Worm (Caenorhabditis elegans) whole organism, young adult: Measurements from ENCODE around the gene oac-42.

Experiments
- F22D6.2 ChIP-seq: sonication (generic microtip); optimal IDR thresholded peaks from 2 replicates; lab custom pipeline; 2016; ENCODE audit warnings: mild to moderate bottlenecking, missing genetic modification characterization, missing compliant biosample characterization
- ama-1 ChIP-seq, 3 experiments: fragments of 150-350 bp in 1 of 3; sonication (generic microtip) in 2 of 3; optimal IDR thresholded peaks; 2 replicates each; lab custom pipeline; 2014 to 2018; ENCODE audit warnings: missing biosample characterization in 2 of 3, missing genetic modification characterization in 2 of 3, missing genetic modification reagents in 2 of 3
- ceh-91 ChIP-seq: fragments of 200-800 bp; sonication (Bioruptor generic); IDR thresholded peaks from 2 replicates; pipeline ENCODE4 v1.3.6; 2022; ENCODE audit warnings: missing genetic modification reagents, missing genetic modification characterization, missing compliant biosample characterization
- madf-3 ChIP-seq: fragments of 200-800 bp; sonication (Bioruptor generic); IDR thresholded peaks from 2 replicates; pipeline ENCODE4 v1.3.6; 2022; ENCODE audit warnings: missing genetic modification reagents, missing genetic modification characterization, missing compliant biosample characterization
- mcd-1 ChIP-seq: fragments of 200-800 bp; sonication (Bioruptor generic); IDR thresholded peaks from 2 replicates; pipeline ENCODE4 v1.3.6; 2022; ENCODE audit warnings: missing genetic modification reagents, missing genetic modification characterization, missing compliant biosample characterization
- nfya-1 ChIP-seq: sonication (generic microtip); optimal IDR thresholded peaks from 2 replicates; lab custom pipeline; 2017; ENCODE audit warnings: antibody characterized with exemption, missing compliant biosample characterization, missing genetic modification characterization, borderline replicate concordance; ENCODE audit not compliant: insufficient read depth
- unc-62 ChIP-seq: fragments of 150-350 bp; optimal IDR thresholded peaks from 2 replicates; lab custom pipeline; 2014; ENCODE audit warnings: missing biosample characterization, missing genetic modification reagents, missing genetic modification characterization
- ztf-22 ChIP-seq: fragments of 200-800 bp; sonication (Bioruptor generic); optimal IDR thresholded peaks from 2 replicates; lab custom pipeline; 2018; ENCODE audit warnings: mild to moderate bottlenecking, missing genetic modification characterization, moderate library complexity, missing compliant biosample characterization
- ztf-26 ChIP-seq: sonication (generic microtip); optimal IDR thresholded peaks from 2 replicates; lab custom pipeline; 2017; ENCODE audit warnings: missing genetic modification characterization, missing compliant biosample characterization

DNA sequence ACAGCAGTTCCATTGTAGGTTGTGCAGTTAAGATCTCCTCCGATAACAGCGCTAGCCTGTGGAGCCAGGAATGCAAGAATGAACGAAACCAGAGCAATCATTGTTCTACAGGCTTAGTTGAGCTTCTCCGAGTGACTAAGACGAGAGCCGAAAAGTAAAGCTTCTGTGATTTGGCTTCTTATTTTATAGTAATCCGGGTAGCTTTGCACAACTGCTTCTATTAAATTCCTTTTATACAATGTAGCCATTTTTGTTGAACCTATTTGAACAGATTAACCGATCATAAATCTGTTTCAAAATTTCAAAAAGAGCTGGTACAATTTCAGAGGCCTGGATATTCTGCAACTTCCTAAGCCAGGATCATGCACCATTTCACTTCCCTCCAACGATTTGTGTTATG, 32.9 kb upstream of the oac-42 start, which contains the start of gene F35E8.9:
- TF ChIP-seq ceh-91 (no peak), ama-1 (optimal IDR thresholded peaks at IDR 0.05; lab: Kevin White, UChicago) (no peak), ama-1 (GFP tag; optimal IDR thresholded peaks at IDR 0.05; lab: Kevin White, UChicago) (no peak), ztf-22 (no peak), ztf-26 (no peak), nfya-1 (no peak), madf-3 (GFP tag; lab: Robert Waterston, UW) (no peak), F22D6.2 (no peak), unc-62 (GFP tag; lab: Kevin White, UChicago) (no peak), mcd-1 (GFP tag; lab: Robert Waterston, UW) (no peak)
